ENCODE assay signal across 3 worm cellular contexts in genomic region chrIII:3389426-3390020, ce11.
TF ChIP-seq lines count a peak whose summit lies in the region.

TSS of gene elmd-1 (plus strand) at chrIII:3389919.
TSS of gene hecw-1 (minus strand) at chrIII:3389970.

TF ChIP-seq in whole organism, L2 larva, 48 proteins besides CTCF, POLR2A, EP300 and RAD21 (continued from another document):
- TF ChIP-seq peb-1 (tag; optimal IDR thresholded peaks at IDR 0.05; lab: Kevin White, UChicago) (no peak), nhr-237 (tag; optimal IDR thresholded peaks at IDR 0.05; lab: Kevin White, UChicago) (no peak), nhr-77 (tag; optimal IDR thresholded peaks at IDR 0.05; lab: Kevin White, UChicago) (no peak), gmeb-1 (tag; optimal IDR thresholded peaks at IDR 0.05; lab: Kevin White, UChicago) (peak; percentile 53), mdl-1 (tag; optimal IDR thresholded peaks at IDR 0.05; lab: Kevin White, UChicago) (no peak), nhr-21 (tag; optimal IDR thresholded peaks at IDR 0.05; lab: Kevin White, UChicago) (no peak), unc-39 (tag; optimal IDR thresholded peaks at IDR 0.05; lab: Kevin White, UChicago) (no peak), lin-13 (GFP tag; optimal IDR thresholded peaks at IDR 0.05; lab: Kevin White, UChicago) (peak; percentile 56), alr-1 (tag; optimal IDR thresholded peaks at IDR 0.05; lab: Kevin White, UChicago) (no peak), ama-1 (optimal IDR thresholded peaks at IDR 0.05; lab: Kevin White, UChicago) (no peak), sma-9 (GFP tag; optimal IDR thresholded peaks at IDR 0.05; lab: Kevin White, UChicago) (peak; percentile 3), sma-9 (tag; optimal IDR thresholded peaks at IDR 0.05; lab: Kevin White, UChicago) (no peak), Y55F3AM.14 (GFP tag; optimal IDR thresholded peaks at IDR 0.05; lab: Kevin White, UChicago) (no peak), snpc-4 (tag; optimal IDR thresholded peaks at IDR 0.05; lab: Kevin White, UChicago) (no peak), R02D3.7 (tag; optimal IDR thresholded peaks at IDR 0.05; lab: Kevin White, UChicago) (no peak), ceh-16 (tag; optimal IDR thresholded peaks at IDR 0.05; lab: Kevin White, UChicago) (no peak), skn-1 (tag; optimal IDR thresholded peaks at IDR 0.05; lab: Kevin White, UChicago) (no peak), nhr-6 (tag; optimal IDR thresholded peaks at IDR 0.05; lab: Kevin White, UChicago) (no peak), fos-1 (tag; optimal IDR thresholded peaks at IDR 0.05; lab: Kevin White, UChicago) (peak; percentile 70), lsy-2 (tag; optimal IDR thresholded peaks at IDR 0.05; lab: Kevin White, UChicago) (peak; percentile 22 to 56)

TF ChIP-seq in whole organism, L4 larva, 104 proteins besides CTCF, POLR2A, EP300 and RAD21 (continued from another document and continues in another):
- peak; percentile 73 for TF ChIP-seq hlh-30 (tag; optimal IDR thresholded peaks at IDR 0.05; lab: Kevin White, UChicago; ENCODE audit: insufficient read depth)
- no peak for TF ChIP-seq dmd-9 (GFP tag; IDR thresholded peaks at IDR 0.05; lab: Robert Waterston, UW)
- TF ChIP-seq pqm-1 (tag; optimal IDR thresholded peaks at IDR 0.05; lab: Kevin White, UChicago): no peak
- TF ChIP-seq fkh-10 (GFP tag; optimal IDR thresholded peaks at IDR 0.05; lab: Kevin White, UChicago): no peak
- TF ChIP-seq lin-1 (GFP tag; IDR thresholded peaks at IDR 0.05; lab: Robert Waterston, UW): peak; percentile 69; the same call in 1 of the 2 replicates
- TF ChIP-seq nhr-6 (tag; optimal IDR thresholded peaks at IDR 0.05; lab: Kevin White, UChicago): peak; percentile 26
- TF ChIP-seq daf-16 (GFP tag; optimal IDR thresholded peaks at IDR 0.05; lab: Kevin White, UChicago): peak; percentile 65 to 66
- TF ChIP-seq daf-16 (tag; optimal IDR thresholded peaks at IDR 0.05; lab: Kevin White, UChicago): peak; percentile 88
- TF ChIP-seq R02D3.7 (tag; optimal IDR thresholded peaks at IDR 0.05; lab: Kevin White, UChicago): no peak
- TF ChIP-seq ztf-7 (tag; optimal IDR thresholded peaks at IDR 0.05; lab: Kevin White, UChicago): peak; percentile 51
- TF ChIP-seq cey-2 (tag; optimal IDR thresholded peaks at IDR 0.05; lab: Kevin White, UChicago; ENCODE audit: borderline replicate concordance, insufficient read depth): no peak
- no peak for TF ChIP-seq Y75B8A.6 (GFP tag; IDR thresholded peaks at IDR 0.05; lab: Robert Waterston, UW)
- no peak for TF ChIP-seq snpc-4 (tag; optimal IDR thresholded peaks at IDR 0.05; lab: Kevin White, UChicago)
- TF ChIP-seq set-16 (GFP tag; IDR thresholded peaks at IDR 0.05; lab: Robert Waterston, UW): peak; percentile 34; the same call in 1 of the 2 replicates
- TF ChIP-seq unc-39 (tag; optimal IDR thresholded peaks at IDR 0.05; lab: Kevin White, UChicago): no peak
- TF ChIP-seq lsy-2 (tag; optimal IDR thresholded peaks at IDR 0.05; lab: Kevin White, UChicago): peak in 1 of 2 experiments; percentile 59
- TF ChIP-seq zip-11 (GFP tag; IDR thresholded peaks at IDR 0.05; lab: Robert Waterston, UW): no peak
- TF ChIP-seq dmd-6 (GFP tag; IDR thresholded peaks at IDR 0.05; lab: Robert Waterston, UW): peak; percentile 76
- no peak for TF ChIP-seq ZK546.5 (tag; optimal IDR thresholded peaks at IDR 0.05; lab: Kevin White, UChicago)
- no peak for TF ChIP-seq nhr-76 (tag; optimal IDR thresholded peaks at IDR 0.05; lab: Kevin White, UChicago)
- TF ChIP-seq pha-4 (GFP tag; IDR thresholded peaks at IDR 0.05; lab: Robert Waterston, UW): peak; percentile 60; the same call in 1 of the 2 replicates
- TF ChIP-seq pha-4 (tag; optimal IDR thresholded peaks at IDR 0.05; lab: Kevin White, UChicago): peak; percentile 51
- TF ChIP-seq dpl-1 (GFP tag; optimal IDR thresholded peaks at IDR 0.05; lab: Kevin White, UChicago): peak; percentile 5
- TF ChIP-seq hlh-11 (tag; optimal IDR thresholded peaks at IDR 0.05; lab: Kevin White, UChicago): peak; percentile 62
- no peak for TF ChIP-seq nhr-25 (tag; optimal IDR thresholded peaks at IDR 0.05; lab: Kevin White, UChicago; ENCODE audit: borderline replicate concordance, insufficient read depth)
- TF ChIP-seq ceh-82 (tag; optimal IDR thresholded peaks at IDR 0.05; lab: Kevin White, UChicago): no peak
- TF ChIP-seq F44E2.7 (GFP tag; IDR thresholded peaks at IDR 0.05; lab: Robert Waterston, UW): 0 out of 2 replicates have a peak, but pooled peaks have one; percentile 26
- no peak for TF ChIP-seq zag-1 (tag; optimal IDR thresholded peaks at IDR 0.05; lab: Kevin White, UChicago)
- no peak for TF ChIP-seq jun-1 (tag; optimal IDR thresholded peaks at IDR 0.05; lab: Kevin White, UChicago)
- no peak for TF ChIP-seq ces-1 (GFP tag; optimal IDR thresholded peaks at IDR 0.05; lab: Kevin White, UChicago)
- TF ChIP-seq mdt-29 (GFP tag; IDR thresholded peaks at IDR 0.05; lab: Robert Waterston, UW): no peak
- TF ChIP-seq madf-5 (GFP tag; IDR thresholded peaks at IDR 0.05; lab: Robert Waterston, UW): no peak
- peak in 1 of 2 experiments; percentile 46 for TF ChIP-seq mdl-1 (tag; optimal IDR thresholded peaks at IDR 0.05; lab: Kevin White, UChicago)
- peak; percentile 77; the same call in 1 of the 2 replicates for TF ChIP-seq zfp-3 (GFP tag; conservative IDR thresholded peaks at IDR 0.05; lab: Robert Waterston, UW)
- TF ChIP-seq nhr-42 (GFP tag; IDR thresholded peaks at IDR 0.05; lab: Robert Waterston, UW): 0 out of 2 replicates have a peak, but pooled peaks have one; percentile 5
- TF ChIP-seq hmg-1.1 (GFP tag; IDR thresholded peaks at IDR 0.05; lab: Robert Waterston, UW): peak; percentile 73
- TF ChIP-seq ama-1 (optimal IDR thresholded peaks at IDR 0.05; lab: Kevin White, UChicago): no peak
- peak; percentile 74 for TF ChIP-seq lin-38 (GFP tag; IDR thresholded peaks at IDR 0.05; lab: Robert Waterston, UW)
- no peak for TF ChIP-seq madf-9 (GFP tag; conservative IDR thresholded peaks at IDR 0.05; lab: Robert Waterston, UW)
- TF ChIP-seq tag-97 (GFP tag; IDR thresholded peaks at IDR 0.05; lab: Robert Waterston, UW): no peak
- TF ChIP-seq hif-1 (tag; optimal IDR thresholded peaks at IDR 0.05; lab: Kevin White, UChicago): no peak
- no peak for TF ChIP-seq sdz-12 (GFP tag; optimal IDR thresholded peaks at IDR 0.05; lab: Kevin White, UChicago)
- no peak for TF ChIP-seq spr-3 (GFP tag; optimal IDR thresholded peaks at IDR 0.05; lab: Kevin White, UChicago)
- peak; percentile 82 for TF ChIP-seq ceh-44 (GFP tag; IDR thresholded peaks at IDR 0.05; lab: Robert Waterston, UW)
- peak; percentile 63 for TF ChIP-seq lin-13 (GFP tag; optimal IDR thresholded peaks at IDR 0.05; lab: Kevin White, UChicago)
- TF ChIP-seq vab-7 (GFP tag; IDR thresholded peaks at IDR 0.05; lab: Robert Waterston, UW): peak; percentile 81
- TF ChIP-seq mxl-3 (GFP tag; optimal IDR thresholded peaks at IDR 0.05; lab: Kevin White, UChicago): peak; percentile 60
- peak; percentile 63; the same call in 1 of the 2 replicates for TF ChIP-seq php-3 (GFP tag; IDR thresholded peaks at IDR 0.05; lab: Robert Waterston, UW)
- no peak for TF ChIP-seq daf-12 (tag; optimal IDR thresholded peaks at IDR 0.05; lab: Kevin White, UChicago)
- no peak for TF ChIP-seq skn-1 (tag; optimal IDR thresholded peaks at IDR 0.05; lab: Kevin White, UChicago)
- peak; percentile 73 for TF ChIP-seq dve-1 (tag; optimal IDR thresholded peaks at IDR 0.05; lab: Kevin White, UChicago; ENCODE audit: insufficient read depth)
- no peak for TF ChIP-seq nhr-102 (tag; optimal IDR thresholded peaks at IDR 0.05; lab: Kevin White, UChicago)
- peak; percentile 56; the same call in 1 of the 2 replicates for TF ChIP-seq ceh-20 (GFP tag; IDR thresholded peaks at IDR 0.05; lab: Robert Waterston, UW)
- no peak for TF ChIP-seq ztf-11 (tag; optimal IDR thresholded peaks at IDR 0.05; lab: Kevin White, UChicago)
- no peak for TF ChIP-seq zfp-2 (tag; optimal IDR thresholded peaks at IDR 0.05; lab: Kevin White, UChicago)
- peak; percentile 61; the same call in 1 of the 2 replicates for TF ChIP-seq D1046.2 (GFP tag; IDR thresholded peaks at IDR 0.05; lab: Robert Waterston, UW)
- TF ChIP-seq aha-1 (tag; lab: Kevin White, UChicago): peak; percentile 21

TF ChIP-seq in whole organism, late embryonic, 69 proteins besides CTCF, POLR2A, EP300 and RAD21 (continued from another document):
- no peak for TF ChIP-seq unc-86 (tag; optimal IDR thresholded peaks at IDR 0.05; lab: Kevin White, UChicago)
- TF ChIP-seq ceh-14 (tag; optimal IDR thresholded peaks at IDR 0.05; lab: Kevin White, UChicago): no peak
- TF ChIP-seq unc-42 (tag; optimal IDR thresholded peaks at IDR 0.05; lab: Kevin White, UChicago): no peak
- no peak for TF ChIP-seq ceh-30 (tag; optimal IDR thresholded peaks at IDR 0.05; lab: Kevin White, UChicago)
- no peak for TF ChIP-seq ttx-3 (tag; optimal IDR thresholded peaks at IDR 0.05; lab: Kevin White, UChicago)
- no peak for TF ChIP-seq ceh-24 (tag; optimal IDR thresholded peaks at IDR 0.05; lab: Kevin White, UChicago)
- no peak for TF ChIP-seq npax-4 (tag; optimal IDR thresholded peaks at IDR 0.05; lab: Kevin White, UChicago)
- no peak for TF ChIP-seq ceh-45 (GFP tag; IDR thresholded peaks at IDR 0.05; lab: Robert Waterston, UW)
- TF ChIP-seq K09A11.1 (tag; optimal IDR thresholded peaks at IDR 0.05; lab: Kevin White, UChicago; ENCODE audit: insufficient read depth): no peak
- no peak for TF ChIP-seq pat-9 (tag; optimal IDR thresholded peaks at IDR 0.05; lab: Kevin White, UChicago)
- no peak for TF ChIP-seq odd-2 (tag; optimal IDR thresholded peaks at IDR 0.05; lab: Kevin White, UChicago)
- peak; percentile 26 for TF ChIP-seq ceh-31 (tag; optimal IDR thresholded peaks at IDR 0.05; lab: Kevin White, UChicago)
- TF ChIP-seq pros-1 (tag; optimal IDR thresholded peaks at IDR 0.05; lab: Kevin White, UChicago): no peak
- no peak for TF ChIP-seq ets-4 (tag; optimal IDR thresholded peaks at IDR 0.05; lab: Kevin White, UChicago)
- TF ChIP-seq pax-1 (tag; optimal IDR thresholded peaks at IDR 0.05; lab: Kevin White, UChicago): no peak
- TF ChIP-seq ceh-2 (tag; optimal IDR thresholded peaks at IDR 0.05; lab: Kevin White, UChicago): no peak
- TF ChIP-seq lin-11 (tag; optimal IDR thresholded peaks at IDR 0.05; lab: Kevin White, UChicago): no peak
- TF ChIP-seq ceh-18 (tag; optimal IDR thresholded peaks at IDR 0.05; lab: Kevin White, UChicago): peak; percentile 39
- TF ChIP-seq unc-55 (GFP tag; optimal IDR thresholded peaks at IDR 0.05; lab: Kevin White, UChicago): peak; percentile 70
- TF ChIP-seq gmeb-2 (tag; optimal IDR thresholded peaks at IDR 0.05; lab: Kevin White, UChicago): no peak
- no peak for TF ChIP-seq elt-2 (tag; optimal IDR thresholded peaks at IDR 0.05; lab: Kevin White, UChicago)
- no peak for TF ChIP-seq ref-2 (tag; optimal IDR thresholded peaks at IDR 0.05; lab: Kevin White, UChicago)
- no peak for TF ChIP-seq fkh-10 (GFP tag; optimal IDR thresholded peaks at IDR 0.05; lab: Kevin White, UChicago)
- no peak for TF ChIP-seq pqm-1 (tag; optimal IDR thresholded peaks at IDR 0.05; lab: Kevin White, UChicago)
- no peak for TF ChIP-seq ceh-34 (tag; optimal IDR thresholded peaks at IDR 0.05; lab: Kevin White, UChicago)
- peak; percentile 24 for TF ChIP-seq C38D4.7 (GFP tag; optimal IDR thresholded peaks at IDR 0.05; lab: Kevin White, UChicago)
- no peak for TF ChIP-seq madf-2 (tag; optimal IDR thresholded peaks at IDR 0.05; lab: Kevin White, UChicago)
